Fruit fly (Drosophila melanogaster) whole organism: ENCODE results near the gene CG9776.

ENCODE experiments used
- CG8478 ChIP-seq: fragments of >200 bp; optimal IDR thresholded peaks from 2 replicates; lab custom pipeline; 2018; ENCODE audit warnings: inconsistent platforms
- Dll ChIP-seq: fragments of >200 bp; optimal IDR thresholded peaks from 2 replicates; lab custom pipeline; 2017
- EcR ChIP-seq, 2 experiments: fragments of >200 bp; optimal IDR thresholded peaks; 2 replicates each; lab custom pipeline; 2017; ENCODE audit warnings: missing biosample characterization in 2 of 2, missing genetic modification characterization in 2 of 2, missing genetic modification reagents in 2 of 2
- pan ChIP-seq: fragments of >200 bp; optimal IDR thresholded peaks from 2 replicates; lab custom pipeline; 2017
- psq ChIP-seq: fragments of >200 bp; optimal IDR thresholded peaks from 2 replicates; lab custom pipeline; 2017
- usp ChIP-seq: fragments of >200 bp; optimal IDR thresholded peaks from 2 replicates; lab custom pipeline; 2017; ENCODE audit warnings: missing biosample characterization, missing genetic modification characterization, mixed read lengths

dm6 chr3R:4334798-4335197 lies 927 bp upstream of the CG9776 start, which contains the start of gene CG14645:
- TF ChIP-seq pan (lab: Kevin White, UChicago): no peak
- TF ChIP-seq Dll (lab: Kevin White, UChicago): no peak
- no peak for TF ChIP-seq usp (GFP tag; lab: Kevin White, UChicago)
- TF ChIP-seq CG8478 (lab: Kevin White, UChicago): no peak
- no peak for TF ChIP-seq EcR (GFP tag; optimal IDR thresholded peaks at IDR 0.05; lab: Kevin White, UChicago)
- no peak for TF ChIP-seq psq
